Worm (Caenorhabditis elegans) whole organism, midembryonic: Measurements from ENCODE around the gene F35E8.9.

ENCODE experiments used
- T22C8.4 ChIP-seq: fragments of 200-800 bp; sonication (Bioruptor generic); IDR thresholded peaks from 2 replicates; pipeline ENCODE4 v1.3.6; 2022; ENCODE audit warnings: missing genetic modification characterization, missing compliant biosample characterization
- cog-1 ChIP-seq: sonication (generic microtip); optimal IDR thresholded peaks from 2 replicates; lab custom pipeline; 2016; ENCODE audit warnings: missing genetic modification characterization, missing compliant biosample characterization
- flt-1 ChIP-seq: fragments of 200-800 bp; sonication (Bioruptor generic); IDR thresholded peaks from 2 replicates; pipeline ENCODE4 v1.3.6; 2022; ENCODE audit warnings: missing genetic modification characterization, missing compliant biosample characterization
- klf-2 ChIP-seq: fragments of 200-800 bp; sonication (Bioruptor generic); conservative IDR thresholded peaks from 2 replicates; pipeline ENCODE4 v1.3.6; 2022; ENCODE audit warnings: missing genetic modification reagents, missing genetic modification characterization, missing compliant biosample characterization
- med-1 ChIP-seq: sonication (generic microtip); optimal IDR thresholded peaks from 2 replicates; lab custom pipeline; 2017; ENCODE audit warnings: missing genetic modification characterization, mild to moderate bottlenecking, missing compliant biosample characterization, antibody characterized with exemption, missing genetic modification reagents; ENCODE audit not compliant: insufficient read depth
- ref-1 ChIP-seq: fragments of 200-800 bp; sonication (Bioruptor generic); conservative IDR thresholded peaks from 2 replicates; pipeline ENCODE4 v1.3.6; 2022; ENCODE audit warnings: missing genetic modification reagents, missing genetic modification characterization, missing compliant biosample characterization
- tab-1 ChIP-seq: fragments of 200-800 bp; sonication (Bioruptor generic); IDR thresholded peaks from 2 replicates; pipeline ENCODE4 v1.3.6; 2022; ENCODE audit warnings: missing genetic modification characterization, missing compliant biosample characterization
- ztf-23 ChIP-seq: fragments of 200-800 bp; sonication (Bioruptor generic); IDR thresholded peaks from 2 replicates; pipeline ENCODE4 v1.3.6; 2022; ENCODE audit warnings: missing genetic modification reagents, missing genetic modification characterization, missing compliant biosample characterization
- ztf-29 ChIP-seq: fragments of 200-800 bp; sonication (Bioruptor generic); IDR thresholded peaks from 2 replicates; pipeline ENCODE4 v1.3.6; 2022; ENCODE audit warnings: missing genetic modification reagents, missing genetic modification characterization, missing compliant biosample characterization

Gene F35E8.9

ce11 chrV:15876308-15876707 lies 41.0 kb downstream of the F35E8.9 start, which contains the start of gene nhr-102:
Gene nhr-102, minus strand, starts transcription at chrV:15876408.
- no peak for TF ChIP-seq klf-2 (GFP tag; lab: Robert Waterston, UW)

DNA sequence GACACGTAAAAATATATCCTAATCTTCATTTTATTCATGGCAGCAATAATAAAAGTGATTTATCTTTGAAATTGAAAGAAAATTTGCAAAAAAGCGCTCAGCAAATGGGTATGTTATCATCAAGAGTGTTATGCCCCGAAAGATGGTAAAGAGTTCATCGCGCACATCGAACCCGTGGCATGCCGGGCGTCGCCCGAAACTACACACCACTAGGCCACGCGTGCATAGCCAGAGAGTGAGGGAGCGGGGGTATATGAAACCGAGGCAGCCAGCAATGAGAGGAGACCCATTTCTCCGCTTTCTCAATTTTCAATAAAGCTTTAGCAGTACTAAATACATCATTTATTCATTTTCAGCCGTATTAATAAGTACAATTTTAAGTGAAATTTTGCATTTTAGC lies 43.6 kb downstream of the F35E8.9 start:
- TF ChIP-seq ztf-23 (peak; percentile 99), tab-1 (GFP tag; lab: Robert Waterston, UW) (peak; percentile 100), med-1 (GFP tag; lab: Kevin White, UChicago) (peak; percentile 91), klf-2 (GFP tag; lab: Robert Waterston, UW) (peak; percentile 99), T22C8.4 (peak; percentile 99), ztf-29 (GFP tag; lab: Robert Waterston, UW) (peak; percentile 100), flt-1 (GFP tag; lab: Robert Waterston, UW) (peak; percentile 99), cog-1 (tag; lab: Kevin White, UChicago) (peak; percentile 96), ref-1 (peak; percentile 100)

ce11 chrV:15872273-15872672 lies 45.1 kb downstream of the F35E8.9 start, which contains the start of gene str-56:
Gene str-56, plus strand, starts transcription at chrV:15872573.
- TF ChIP-seq ref-1 (no peak), tab-1 (GFP tag; lab: Robert Waterston, UW) (no peak), med-1 (GFP tag; lab: Kevin White, UChicago) (no peak), ztf-29 (GFP tag; lab: Robert Waterston, UW) (no peak), flt-1 (GFP tag; lab: Robert Waterston, UW) (no peak), ztf-23 (no peak), klf-2 (GFP tag; lab: Robert Waterston, UW) (no peak), T22C8.4 (no peak), cog-1 (tag; lab: Kevin White, UChicago) (no peak)

DNA sequence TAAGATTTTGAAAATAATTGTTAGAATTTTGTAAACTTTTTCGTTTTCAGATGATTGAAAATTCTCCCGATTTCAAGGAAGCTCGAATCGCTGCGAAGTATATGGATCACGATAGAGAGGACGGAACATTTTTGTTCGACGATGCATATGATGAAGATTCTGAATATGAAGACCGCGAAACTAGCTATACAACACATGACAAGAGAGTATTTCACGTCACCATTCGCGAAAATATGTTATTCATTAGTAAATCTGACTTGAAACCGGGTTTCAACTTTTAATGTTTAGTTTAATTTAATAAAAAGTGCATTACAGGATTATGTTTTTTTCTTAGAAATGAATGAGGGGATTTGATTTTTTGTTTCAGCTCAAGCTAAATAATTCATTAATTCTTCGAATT lies 47.0 kb downstream of the F35E8.9 start, which contains the start of gene str-57:
Gene str-57 (plus strand): TSS at position 301 of the 400 bp plus-strand sequence.
- TF ChIP-seq med-1 (GFP tag; lab: Kevin White, UChicago) (no peak), T22C8.4 (no peak), flt-1 (GFP tag; lab: Robert Waterston, UW) (no peak), cog-1 (tag; lab: Kevin White, UChicago) (no peak), klf-2 (GFP tag; lab: Robert Waterston, UW) (no peak), ref-1 (no peak), tab-1 (GFP tag; lab: Robert Waterston, UW) (no peak), ztf-23 (no peak), ztf-29 (GFP tag; lab: Robert Waterston, UW) (no peak)

DNA sequence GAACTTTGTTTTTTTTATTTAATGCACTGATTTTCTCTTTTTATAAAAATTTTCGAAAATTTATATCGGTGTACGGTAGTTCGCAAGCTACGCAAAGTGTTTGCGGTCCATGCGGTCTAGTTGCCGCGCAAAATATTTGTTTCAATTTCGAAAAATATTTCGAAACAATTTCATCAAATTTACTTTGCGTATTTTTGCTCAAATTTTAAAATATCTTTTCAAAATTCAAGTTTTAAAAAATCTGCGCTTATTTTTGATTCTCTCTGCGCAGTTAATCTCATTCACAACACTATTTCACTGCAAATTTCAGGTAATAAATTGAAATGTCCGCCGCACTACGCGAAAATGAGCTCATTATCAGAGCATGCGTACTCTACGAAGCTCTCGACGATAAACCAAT lies 50.0 kb downstream of the F35E8.9 start, which contains the start of gene fbxa-197:
Gene fbxa-197 (plus strand): TSS at position 301 of the 400 bp plus-strand sequence.
- TF ChIP-seq flt-1 (GFP tag; lab: Robert Waterston, UW) (no peak), tab-1 (GFP tag; lab: Robert Waterston, UW) (no peak), ztf-29 (GFP tag; lab: Robert Waterston, UW) (no peak), cog-1 (tag; lab: Kevin White, UChicago) (no peak), klf-2 (GFP tag; lab: Robert Waterston, UW) (no peak), T22C8.4 (no peak), ref-1 (no peak), med-1 (GFP tag; lab: Kevin White, UChicago) (no peak), ztf-23 (no peak)
